Fruit fly (Drosophila melanogaster) whole organism, pupa: ENCODE results near the gene CG16789.

Experiments used
- CG10348 ChIP-seq: fragments of 200-800 bp; sonication (Bioruptor generic); IDR thresholded peaks from 2 replicates; pipeline ENCODE4 v1.3.6; 2022; ENCODE audit warnings: missing biosample characterization, missing genetic modification characterization
- CG12605 ChIP-seq: fragments of 200-800 bp; sonication (Bioruptor generic); IDR thresholded peaks from 2 replicates; pipeline ENCODE4 v1.3.6; 2022; ENCODE audit warnings: missing biosample characterization, missing genetic modification characterization
- CG13204 ChIP-seq: fragments of 200-800 bp; sonication (Bioruptor generic); optimal IDR thresholded peaks from 2 replicates; lab custom pipeline; 2018; ENCODE audit warnings: missing biosample characterization, mild to moderate bottlenecking, missing genetic modification characterization, moderate library complexity
- CG14655 ChIP-seq: fragments of 200-800 bp; sonication (Bioruptor generic); optimal IDR thresholded peaks from 3 replicates; lab custom pipeline; 2017; ENCODE audit warnings: mild to moderate bottlenecking, missing biosample characterization, missing genetic modification reagents, missing genetic modification characterization
- CG15710 ChIP-seq: fragments of 200-800 bp; sonication (Bioruptor generic); optimal IDR thresholded peaks from 2 replicates; lab custom pipeline; 2018; ENCODE audit warnings: missing biosample characterization, mild to moderate bottlenecking, missing genetic modification characterization, moderate library complexity
- CG17806 ChIP-seq: fragments of 200-800 bp; sonication (Bioruptor generic); optimal IDR thresholded peaks from 2 replicates; lab custom pipeline; 2018; ENCODE audit warnings: missing biosample characterization, mild to moderate bottlenecking, missing genetic modification characterization, moderate library complexity
- CG34367 ChIP-seq: fragments of 200-800 bp; sonication (Bioruptor generic); optimal IDR thresholded peaks from 2 replicates; lab custom pipeline; 2018; ENCODE audit warnings: missing biosample characterization, mild to moderate bottlenecking, missing genetic modification characterization
- CG4496 ChIP-seq: fragments of 200-800 bp; sonication (Bioruptor generic); IDR thresholded peaks from 3 replicates; pipeline ENCODE4 v1.3.6; 2022; ENCODE audit warnings: missing biosample characterization, missing genetic modification characterization
- CG8159 ChIP-seq: fragments of 200-800 bp; sonication (Bioruptor generic); optimal IDR thresholded peaks from 3 replicates; lab custom pipeline; 2018; ENCODE audit warnings: missing biosample characterization, mild to moderate bottlenecking, missing genetic modification characterization, moderate library complexity
- CG8301 ChIP-seq: fragments of 200-800 bp; sonication (Bioruptor generic); optimal IDR thresholded peaks from 2 replicates; lab custom pipeline; 2018; ENCODE audit warnings: missing biosample characterization, mild to moderate bottlenecking, missing genetic modification characterization
- CG9948 ChIP-seq: fragments of 200-800 bp; sonication (Bioruptor generic); optimal IDR thresholded peaks from 2 replicates; lab custom pipeline; 2018; ENCODE audit warnings: missing biosample characterization, mild to moderate bottlenecking, missing genetic modification characterization, moderate library complexity
- D1 ChIP-seq: fragments of 200-800 bp; sonication (Bioruptor generic); optimal IDR thresholded peaks from 2 replicates; lab custom pipeline; 2018; ENCODE audit warnings: missing biosample characterization, mild to moderate bottlenecking, missing genetic modification characterization, moderate library complexity
- EcR ChIP-seq: fragments of 200-800 bp; sonication (Bioruptor generic); optimal IDR thresholded peaks from 3 replicates; lab custom pipeline; 2019; ENCODE audit warnings: missing biosample characterization, missing genetic modification characterization, mild to moderate bottlenecking, moderate library complexity, missing genetic modification reagents
- Ets98B ChIP-seq: fragments of 200-800 bp; sonication (Bioruptor generic); IDR thresholded peaks from 2 replicates; pipeline ENCODE4 v1.3.6; 2022; ENCODE audit warnings: missing biosample characterization, missing genetic modification characterization
- Pif1A ChIP-seq: fragments of 200-800 bp; sonication (Bioruptor generic); optimal IDR thresholded peaks from 3 replicates; lab custom pipeline; 2016; ENCODE audit warnings: missing biosample characterization, missing genetic modification characterization
- Pif1B ChIP-seq: fragments of 200-800 bp; sonication (Bioruptor generic); optimal IDR thresholded peaks from 3 replicates; lab custom pipeline; 2016; ENCODE audit warnings: missing biosample characterization, missing genetic modification characterization
- Snoo ChIP-seq: fragments of 200-800 bp; sonication (Bioruptor generic); optimal IDR thresholded peaks from 3 replicates; lab custom pipeline; 2017; ENCODE audit warnings: missing biosample characterization, mild to moderate bottlenecking, missing genetic modification characterization, inconsistent platforms
- fd96Ca ChIP-seq: fragments of 200-800 bp; sonication (Bioruptor generic); IDR thresholded peaks from 3 replicates; pipeline ENCODE4 v1.3.6; 2022; ENCODE audit warnings: missing biosample characterization, missing genetic modification characterization
- gl ChIP-seq: fragments of 200-800 bp; sonication (Bioruptor generic); optimal IDR thresholded peaks from 2 replicates; lab custom pipeline; 2018; ENCODE audit warnings: missing biosample characterization, mild to moderate bottlenecking, missing genetic modification characterization
- rn ChIP-seq: fragments of 200-800 bp; sonication (Bioruptor generic); IDR thresholded peaks from 2 replicates; pipeline ENCODE4 v1.3.6; 2022; ENCODE audit warnings: missing biosample characterization, missing genetic modification characterization

Gene CG16789

DNA sequence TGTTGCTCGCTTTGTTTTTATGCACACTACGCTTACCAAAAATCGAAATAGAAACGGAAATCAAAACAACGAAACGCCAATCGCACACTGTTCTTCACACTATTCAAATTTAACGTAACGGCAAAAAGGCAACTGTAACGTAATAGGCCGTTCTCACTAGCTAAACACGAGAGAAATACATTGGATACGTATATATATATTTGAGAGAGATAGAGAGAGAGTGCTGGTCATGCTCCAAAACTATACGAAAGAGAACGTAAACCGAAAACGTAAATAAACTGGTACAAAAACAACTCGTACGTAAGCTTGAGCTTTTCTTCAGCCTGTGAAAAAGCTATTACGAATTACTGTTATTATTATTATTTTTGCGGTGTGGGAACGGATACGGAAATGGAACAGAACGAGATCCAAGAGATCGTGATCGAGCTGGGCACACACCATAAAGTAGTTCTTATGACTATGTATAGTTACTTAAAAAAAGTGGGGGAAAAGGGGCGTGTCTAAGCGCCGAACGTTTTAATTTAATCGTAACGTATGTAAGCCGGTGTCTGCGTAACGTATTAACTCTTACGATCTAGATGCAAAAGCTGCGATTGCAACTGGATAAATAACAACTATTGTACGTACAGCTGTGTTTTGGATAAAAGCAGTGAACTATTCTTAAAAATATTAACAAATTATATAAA is 22.4 kb upstream of the CG16789 start:
- TF ChIP-seq fd96Ca (GFP tag; lab: Robert Waterston, UW), result no peak
- no peak for TF ChIP-seq CG34367 (tag; lab: Kevin White, UChicago)
- TF ChIP-seq CG9948, result no peak

- no peak for TF ChIP-seq fd96Ca (GFP tag; lab: Robert Waterston, UW)
- TF ChIP-seq CG12605 (GFP tag; lab: Robert Waterston, UW), result no peak
- TF ChIP-seq D1 (tag; lab: Kevin White, UChicago), result no peak
- no peak for TF ChIP-seq CG8301 (tag; lab: Kevin White, UChicago)
- no peak for TF ChIP-seq EcR
- TF ChIP-seq CG17806 (tag; lab: Kevin White, UChicago), result no peak
- TF ChIP-seq CG13204 (GFP tag; lab: Kevin White, UChicago), result no peak
- TF ChIP-seq CG10348 (GFP tag; lab: Robert Waterston, UW), result no peak
- TF ChIP-seq CG15710 (tag; lab: Kevin White, UChicago), result no peak
- TF ChIP-seq Snoo, result no peak
- no peak for TF ChIP-seq CG14655 (GFP tag; lab: Kevin White, UChicago)
- no peak for TF ChIP-seq CG9948
- no peak for TF ChIP-seq rn (GFP tag; lab: Robert Waterston, UW)
- no peak for TF ChIP-seq CG4496 (GFP tag; lab: Robert Waterston, UW)
- no peak for TF ChIP-seq CG34367 (tag; lab: Kevin White, UChicago)
Observed at dm6 chr3R:9546808-9547381, 19.1 kb upstream of the CG16789 start.

DNA sequence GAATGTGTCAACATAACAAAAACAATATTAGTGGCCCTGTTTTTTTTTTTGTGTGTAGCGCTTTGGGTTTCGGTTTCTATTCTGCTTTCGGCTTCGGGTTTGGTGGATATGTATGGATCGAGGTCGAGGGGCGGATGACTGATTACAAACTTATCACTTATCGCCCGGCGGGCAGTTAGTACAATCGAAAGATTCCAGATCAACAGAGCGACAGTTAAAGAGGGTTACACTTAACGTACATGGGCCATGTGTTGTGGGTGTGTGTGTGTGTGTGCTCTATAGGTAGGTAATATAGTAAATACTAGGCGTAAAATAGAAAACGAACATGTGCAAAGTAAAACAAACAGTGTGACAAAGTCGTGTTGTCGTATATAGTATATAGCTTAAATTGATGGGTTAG is 17.2 kb upstream of the CG16789 start:
- no peak for TF ChIP-seq CG8301 (tag; lab: Kevin White, UChicago)
- no peak for TF ChIP-seq CG4496 (GFP tag; lab: Robert Waterston, UW)
- TF ChIP-seq CG8159 (tag; lab: Kevin White, UChicago), result no peak
- no peak for TF ChIP-seq CG13204 (GFP tag; lab: Kevin White, UChicago)
- TF ChIP-seq fd96Ca (GFP tag; lab: Robert Waterston, UW), result no peak
- TF ChIP-seq rn (GFP tag; lab: Robert Waterston, UW), result no peak
- no peak for TF ChIP-seq Snoo
- no peak for TF ChIP-seq CG15710 (tag; lab: Kevin White, UChicago)
- TF ChIP-seq EcR, result no peak
- no peak for TF ChIP-seq Ets98B (GFP tag; lab: Robert Waterston, UW)
- no peak for TF ChIP-seq D1 (tag; lab: Kevin White, UChicago)
- TF ChIP-seq Pif1A (GFP tag; lab: Kevin White, UChicago), result no peak
- TF ChIP-seq, all 21 proteins: peak for 0

DNA sequence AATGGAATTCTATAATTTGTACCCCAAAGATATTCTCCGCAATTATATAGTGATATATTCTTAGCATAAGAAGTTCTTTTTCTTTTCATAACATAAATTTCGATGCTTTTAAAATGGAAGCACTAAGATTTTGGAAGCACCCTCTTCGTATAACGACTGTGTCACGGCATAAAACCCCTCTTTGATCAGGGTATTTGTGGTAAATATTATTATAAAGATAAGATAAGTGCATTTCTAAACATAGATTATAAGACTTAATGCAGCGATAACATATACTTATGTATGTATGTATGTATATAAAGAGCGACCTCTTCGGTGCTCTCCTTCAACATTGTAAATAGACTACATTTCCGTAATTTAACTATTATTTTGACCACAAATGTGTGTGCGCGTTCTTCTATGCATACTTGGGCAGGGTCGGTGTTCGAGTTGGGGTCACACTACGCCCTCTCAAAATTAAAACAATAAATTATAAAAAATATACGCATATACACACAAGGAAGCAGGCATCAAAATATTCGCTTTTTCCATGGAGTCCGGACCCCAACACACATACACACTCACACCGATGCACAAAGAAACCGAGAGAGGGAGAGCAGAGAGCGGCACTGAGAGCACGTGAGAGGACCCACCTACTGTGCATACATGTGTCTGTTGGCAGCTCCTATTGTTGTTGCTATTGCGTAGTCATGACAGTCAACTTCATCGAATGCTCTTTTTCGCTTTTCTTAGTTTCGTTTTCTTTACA is 15.6 kb upstream of the CG16789 start:
- TF ChIP-seq gl, result peak; percentile 23
- TF ChIP-seq CG13204 (GFP tag; lab: Kevin White, UChicago), result peak; percentile 29
- TF ChIP-seq Pif1B (GFP tag; lab: Kevin White, UChicago), result peak; percentile 60
- TF ChIP-seq Pif1A (GFP tag; lab: Kevin White, UChicago), result peak; percentile 9
- TF ChIP-seq EcR, result peak; percentile 53
- no peak for TF ChIP-seq CG17806 (tag; lab: Kevin White, UChicago)

DNA sequence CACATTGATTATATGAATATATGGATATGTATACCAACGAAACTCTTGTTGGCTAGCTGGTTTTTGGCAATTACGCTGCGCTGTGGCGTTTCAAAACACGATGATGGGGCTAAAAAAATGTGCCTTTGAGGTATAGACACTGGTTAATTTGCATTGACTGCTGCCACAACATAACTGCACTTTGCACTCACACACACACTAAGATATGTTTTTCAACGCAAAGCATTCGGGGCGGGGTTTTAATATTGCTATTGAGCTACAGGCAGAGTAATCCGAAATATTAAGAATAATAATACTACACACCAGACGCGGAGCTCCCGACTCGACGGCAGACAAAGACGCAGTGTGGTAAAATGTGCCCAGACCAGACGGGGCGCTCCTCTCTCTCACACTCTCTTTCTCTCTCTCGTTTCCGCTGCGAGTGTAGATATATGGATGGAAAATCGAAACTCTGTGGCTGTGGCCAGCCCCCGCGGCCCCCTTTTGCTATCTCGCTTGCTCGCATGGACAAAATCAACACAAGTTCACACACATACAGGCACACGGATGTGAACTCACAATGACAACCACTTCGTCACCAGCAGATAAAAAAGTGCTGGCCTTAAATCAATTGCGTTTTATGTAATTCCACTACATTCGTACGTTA is 14.9 kb upstream of the CG16789 start:
- TF ChIP-seq CG4496 (GFP tag; lab: Robert Waterston, UW), result no peak
- no peak for TF ChIP-seq CG15710 (tag; lab: Kevin White, UChicago)
- no peak for TF ChIP-seq fd96Ca (GFP tag; lab: Robert Waterston, UW)
- TF ChIP-seq EcR, result peak; percentile 97
- no peak for TF ChIP-seq CG34367 (tag; lab: Kevin White, UChicago)
- no peak for TF ChIP-seq CG10348 (GFP tag; lab: Robert Waterston, UW)
- TF ChIP-seq CG8301 (tag; lab: Kevin White, UChicago), result peak; percentile 1
- TF ChIP-seq CG17806 (tag; lab: Kevin White, UChicago), result peak; percentile 22
- peak; percentile 23 for TF ChIP-seq gl
- no peak for TF ChIP-seq Ets98B (GFP tag; lab: Robert Waterston, UW)
- TF ChIP-seq Pif1A (GFP tag; lab: Kevin White, UChicago), result no peak
- peak; percentile 18 for TF ChIP-seq Pif1B (GFP tag; lab: Kevin White, UChicago)
- TF ChIP-seq Snoo, result peak; percentile 57
